Fruit fly (Drosophila melanogaster): ENCODE measurements around the gene CG9951.

The CG9951 gene

DNA sequence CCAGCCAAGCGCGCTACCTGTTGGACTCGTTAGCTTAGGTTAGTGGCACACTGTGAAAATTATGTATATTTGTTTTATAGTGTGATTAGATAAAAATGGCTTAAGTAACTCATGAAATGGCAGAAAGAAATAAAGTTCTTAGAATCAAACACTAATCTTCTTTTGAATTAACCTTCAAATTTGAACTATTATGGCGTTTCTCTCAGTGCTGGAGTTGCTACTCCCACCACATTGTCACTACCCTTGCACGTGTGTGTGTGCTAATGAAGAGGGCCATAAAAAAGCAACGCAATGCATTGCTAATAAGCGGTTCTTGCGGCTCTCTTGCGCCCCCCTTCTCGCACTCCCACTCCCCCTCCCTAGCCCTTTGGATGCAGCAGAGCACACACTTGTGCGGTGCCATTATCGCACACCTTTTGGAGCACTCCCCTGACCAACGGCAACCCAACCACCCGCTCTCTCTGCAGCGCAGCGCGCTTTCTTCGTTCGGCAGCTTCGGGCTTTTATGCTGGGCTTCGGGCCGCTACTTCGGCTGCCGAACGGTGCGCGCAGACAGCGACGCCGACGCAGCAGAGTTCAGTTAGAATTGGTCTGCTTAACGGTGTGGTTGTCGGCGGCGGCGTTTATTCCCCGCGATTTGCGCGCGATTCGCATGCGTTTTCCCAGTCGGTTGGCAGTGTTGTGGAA is 27.8 kb downstream of the CG9951 start (continued):
- peak; percentile 70; the same call in 1 of the 2 replicates for TF ChIP-seq CkIIα-i1 (GFP tag; IDR thresholded peaks at IDR 0.05)
- TF ChIP-seq CG14014 (GFP tag; IDR thresholded peaks at IDR 0.05) = peak; percentile 85
- TF ChIP-seq HLH4C (GFP tag; IDR thresholded peaks at IDR 0.05; ENCODE audit: partially characterized antibody) = no peak
- peak; percentile 88 for TF ChIP-seq CG17385 (GFP tag; optimal IDR thresholded peaks at IDR 0.05)
- peak; percentile 76 for TF ChIP-seq rib (GFP tag; IDR thresholded peaks at IDR 0.05)
- TF ChIP-seq CG13424 (tag; optimal IDR thresholded peaks at IDR 0.05) = peak; percentile 92
- TF ChIP-seq Eip74EF (GFP tag; optimal IDR thresholded peaks at IDR 0.05) = peak in 1 of 2 experiments; percentile 86
- TF ChIP-seq CG42726 (GFP tag; IDR thresholded peaks at IDR 0.05; ENCODE audit: partially characterized antibody) = peak; percentile 17; the same call in 1 of the 2 replicates
- TF ChIP-seq zf30C (GFP tag; optimal IDR thresholded peaks at IDR 0.05) = peak; percentile 68
- TF ChIP-seq salm (tag; optimal IDR thresholded peaks at IDR 0.05) = peak; percentile 86
- peak; percentile 72 for TF ChIP-seq repo (GFP tag; optimal IDR thresholded peaks at IDR 0.05)
- TF ChIP-seq Xbp1 (GFP tag; optimal IDR thresholded peaks at IDR 0.05) = peak; percentile 93
- TF ChIP-seq chn (GFP tag; optimal IDR thresholded peaks at IDR 0.05) = peak; percentile 82
- TF ChIP-seq h (optimal IDR thresholded peaks at IDR 0.05) = no peak
- TF ChIP-seq CG2116 (GFP tag; optimal IDR thresholded peaks at IDR 0.05) = peak; percentile 54
- peak; percentile 87 for TF ChIP-seq CoRest (tag; optimal IDR thresholded peaks at IDR 0.05)
- TF ChIP-seq sim (GFP tag; IDR thresholded peaks at IDR 0.05) = peak; percentile 86
- peak; percentile 89 for TF ChIP-seq CG1529 (GFP tag; optimal IDR thresholded peaks at IDR 0.05)
- TF ChIP-seq CG18262 (tag; optimal IDR thresholded peaks at IDR 0.05) = peak; percentile 94
- peak; percentile 85 for TF ChIP-seq her (GFP tag; optimal IDR thresholded peaks at IDR 0.05)
- TF ChIP-seq HHEX (GFP tag; optimal IDR thresholded peaks at IDR 0.05) = peak; percentile 84
- peak; percentile 84 for TF ChIP-seq CG9609 (GFP tag; optimal IDR thresholded peaks at IDR 0.05)
- peak; percentile 55 for TF ChIP-seq CG3838 (GFP tag; optimal IDR thresholded peaks at IDR 0.05)
- TF ChIP-seq amos (GFP tag; IDR thresholded peaks at IDR 0.05; ENCODE audit: partially characterized antibody) = peak; percentile 34; the same call in 1 of the 2 replicates
- TF ChIP-seq CG30403 (GFP tag; optimal IDR thresholded peaks at IDR 0.05) = peak; percentile 92
- TF ChIP-seq CG10366 (GFP tag; IDR thresholded peaks at IDR 0.05) = peak; percentile 95
- TF ChIP-seq CG15073 (GFP tag; optimal IDR thresholded peaks at IDR 0.05) = peak; percentile 71
- peak; percentile 99 for TF ChIP-seq Vsx1 (GFP tag; optimal IDR thresholded peaks at IDR 0.05)
- TF ChIP-seq sens-2 (GFP tag; IDR thresholded peaks at IDR 0.05) = peak; percentile 96
- TF ChIP-seq Optix (GFP tag; IDR thresholded peaks at IDR 0.05) = peak; percentile 89
- peak; percentile 13 for TF ChIP-seq Hmx (GFP tag; optimal IDR thresholded peaks at IDR 0.05)
- TF ChIP-seq YL-1 (GFP tag; optimal IDR thresholded peaks at IDR 0.05) = peak; percentile 26
- TF ChIP-seq CG6654 (GFP tag; optimal IDR thresholded peaks at IDR 0.05) = peak; percentile 81
- TF ChIP-seq wor (GFP tag; IDR thresholded peaks at IDR 0.05) = peak; percentile 94
- TF ChIP-seq CG5953 (GFP tag; IDR thresholded peaks at IDR 0.05) = peak; percentile 90
- peak; percentile 52; the same call in 1 of the 2 replicates for TF ChIP-seq dan (GFP tag; IDR thresholded peaks at IDR 0.05)
- TF ChIP-seq CG17361 (GFP tag; IDR thresholded peaks at IDR 0.05) = peak; percentile 91
- TF ChIP-seq Hsf (GFP tag; optimal IDR thresholded peaks at IDR 0.05) = peak; percentile 90
- TF ChIP-seq lilli (GFP tag; optimal IDR thresholded peaks at IDR 0.05) = peak; percentile 74
- peak; percentile 90 for TF ChIP-seq CG2678 (tag; optimal IDR thresholded peaks at IDR 0.05)
- no peak for TF ChIP-seq Kr (GFP tag; optimal IDR thresholded peaks at IDR 0.05)
- peak; percentile 89 for TF ChIP-seq onecut (GFP tag; IDR thresholded peaks at IDR 0.05)
- peak; percentile 69 for TF ChIP-seq fd3F (GFP tag; optimal IDR thresholded peaks at IDR 0.05)
- peak; percentile 93 for TF ChIP-seq CG5245 (GFP tag; optimal IDR thresholded peaks at IDR 0.05)
- TF ChIP-seq slp2 (GFP tag; optimal IDR thresholded peaks at IDR 0.05) = peak; percentile 86
- TF ChIP-seq CG11398 (GFP tag; optimal IDR thresholded peaks at IDR 0.05) = peak; percentile 79
- TF ChIP-seq CG30431 (GFP tag; optimal IDR thresholded peaks at IDR 0.05) = peak; percentile 83
- TF ChIP-seq chm (GFP tag; IDR thresholded peaks at IDR 0.05) = peak; percentile 94
- peak; percentile 64 for TF ChIP-seq CG17568 (GFP tag; optimal IDR thresholded peaks at IDR 0.05)
- TF ChIP-seq toy (GFP tag; IDR thresholded peaks at IDR 0.05) = peak; percentile 63; the same call in 1 of the 2 replicates

Measured in whole organism, embryonic.